Worm (Caenorhabditis elegans): Measurements from ENCODE around the gene btb-14.

btb-14 gene

DNA sequence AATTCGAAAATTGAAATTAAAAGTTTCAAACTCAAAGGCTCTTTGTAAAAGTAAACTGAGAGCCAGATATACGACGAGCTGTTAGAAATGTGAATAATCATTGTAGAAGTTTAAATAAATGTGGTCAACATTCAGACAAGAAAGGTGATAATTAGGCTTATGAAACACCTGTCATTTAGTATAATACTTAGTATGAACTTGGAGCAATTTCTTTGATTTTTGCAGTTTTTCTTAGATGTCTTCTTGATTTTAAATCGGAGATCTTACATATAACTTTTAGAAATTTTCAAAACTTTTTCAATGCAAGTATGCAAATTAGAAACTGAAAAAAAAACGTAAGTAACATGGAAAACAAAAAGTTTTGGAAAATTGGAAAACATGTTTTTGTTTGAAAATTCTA is 23.1 kb downstream of the btb-14 start, which contains the start of gene sre-30:
Gene sre-30, minus strand, starts transcription at position 101 of the 400 bp plus-strand sequence.
- TF ChIP-seq ceh-36 (tag; optimal IDR thresholded peaks at IDR 0.05) (no peak), B0310.2 (tag; optimal IDR thresholded peaks at IDR 0.05) (no peak), tbx-11 (GFP tag; IDR thresholded peaks at IDR 0.05) (no peak), F13C5.2 (tag; optimal IDR thresholded peaks at IDR 0.05) (no peak), ets-7 (tag; optimal IDR thresholded peaks at IDR 0.05) (no peak), tbx-37 (GFP tag; conservative IDR thresholded peaks at IDR 0.05) (no peak), scrt-1 (GFP tag; IDR thresholded peaks at IDR 0.05) (no peak), aly-1 (tag; optimal IDR thresholded peaks at IDR 0.05) (no peak), tra-4 (tag; optimal IDR thresholded peaks at IDR 0.05) (no peak)

DNA sequence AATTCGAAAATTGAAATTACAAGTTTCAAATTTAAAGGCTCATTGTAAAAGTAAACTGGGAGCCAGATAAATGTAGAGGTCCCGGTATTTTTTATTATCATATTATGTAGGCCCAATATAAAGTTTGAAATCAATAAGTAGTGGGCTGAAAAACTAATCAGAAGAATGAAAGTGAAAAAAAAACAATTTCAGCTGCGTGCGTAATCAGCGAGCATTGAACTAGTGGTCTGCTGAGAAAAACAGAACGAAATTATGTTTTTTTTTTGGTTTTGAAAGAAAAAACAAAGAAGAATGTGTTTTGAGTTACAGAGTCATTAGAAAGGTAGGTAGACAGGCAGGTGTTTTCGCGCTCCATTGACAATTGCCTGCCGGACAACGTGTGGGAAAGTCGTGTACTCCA is 25.5 kb downstream of the btb-14 start, which contains the start of gene sre-31:
Gene sre-31, minus strand, starts transcription at position 101 of the 400 bp plus-strand sequence.
- TF ChIP-seq pes-1 (GFP tag; IDR thresholded peaks at IDR 0.05) = no peak
- no peak for TF ChIP-seq ceh-36 (tag; optimal IDR thresholded peaks at IDR 0.05)
- no peak for TF ChIP-seq tbx-37 (GFP tag; conservative IDR thresholded peaks at IDR 0.05)
- TF ChIP-seq hmbx-1 (tag; optimal IDR thresholded peaks at IDR 0.05) = no peak
- TF ChIP-seq tbx-11 (GFP tag; IDR thresholded peaks at IDR 0.05) = no peak
- no peak for TF ChIP-seq hmg-4 (GFP tag; optimal IDR thresholded peaks at IDR 0.05)
- no peak for TF ChIP-seq ceh-13 (GFP tag; optimal IDR thresholded peaks at IDR 0.05)
- no peak for TF ChIP-seq ama-1 (optimal IDR thresholded peaks at IDR 0.05)

DNA sequence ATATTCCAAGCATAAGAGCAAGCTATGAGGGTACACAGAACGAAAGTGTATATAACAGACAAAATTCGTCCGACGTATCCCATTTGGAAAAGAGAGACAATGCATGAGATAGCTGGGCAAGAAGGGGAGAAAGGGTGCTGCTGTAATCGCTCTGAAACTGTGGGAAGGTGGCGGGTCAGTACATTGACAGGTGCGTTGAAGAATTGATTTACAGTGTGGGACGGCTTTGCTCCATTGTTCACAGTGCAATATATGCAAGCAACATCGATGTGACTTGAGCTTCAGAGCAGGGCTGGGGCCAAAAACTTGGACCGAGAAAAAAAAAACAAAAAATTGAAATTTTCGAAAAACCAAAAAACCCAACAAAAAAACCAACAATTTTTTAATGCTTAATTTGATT is 26.8 kb downstream of the btb-14 start, which contains the start of gene F57G9.3:
Gene F57G9.3, minus strand, starts transcription at position 101 of the 400 bp plus-strand sequence.
- TF ChIP-seq flt-1 (GFP tag; IDR thresholded peaks at IDR 0.05) (no peak), scrt-1 (GFP tag; IDR thresholded peaks at IDR 0.05) (no peak), aly-1 (tag; optimal IDR thresholded peaks at IDR 0.05) (no peak), ceh-13 (GFP tag; optimal IDR thresholded peaks at IDR 0.05) (no peak), pes-1 (GFP tag; IDR thresholded peaks at IDR 0.05) (no peak), ama-1 (optimal IDR thresholded peaks at IDR 0.05) (no peak), hmbx-1 (tag; optimal IDR thresholded peaks at IDR 0.05) (no peak), hmg-4 (GFP tag; optimal IDR thresholded peaks at IDR 0.05) (no peak), B0310.2 (tag; optimal IDR thresholded peaks at IDR 0.05) (no peak), hnd-1 (tag; optimal IDR thresholded peaks at IDR 0.05) (no peak), ets-7 (tag; optimal IDR thresholded peaks at IDR 0.05) (no peak), F13C5.2 (tag; optimal IDR thresholded peaks at IDR 0.05) (no peak), ceh-36 (tag; optimal IDR thresholded peaks at IDR 0.05) (no peak), tbx-37 (GFP tag; conservative IDR thresholded peaks at IDR 0.05) (no peak), sea-1 (GFP tag; conservative IDR thresholded peaks at IDR 0.05) (no peak), tbx-11 (GFP tag; IDR thresholded peaks at IDR 0.05) (no peak), tra-4 (tag; optimal IDR thresholded peaks at IDR 0.05) (no peak)

DNA sequence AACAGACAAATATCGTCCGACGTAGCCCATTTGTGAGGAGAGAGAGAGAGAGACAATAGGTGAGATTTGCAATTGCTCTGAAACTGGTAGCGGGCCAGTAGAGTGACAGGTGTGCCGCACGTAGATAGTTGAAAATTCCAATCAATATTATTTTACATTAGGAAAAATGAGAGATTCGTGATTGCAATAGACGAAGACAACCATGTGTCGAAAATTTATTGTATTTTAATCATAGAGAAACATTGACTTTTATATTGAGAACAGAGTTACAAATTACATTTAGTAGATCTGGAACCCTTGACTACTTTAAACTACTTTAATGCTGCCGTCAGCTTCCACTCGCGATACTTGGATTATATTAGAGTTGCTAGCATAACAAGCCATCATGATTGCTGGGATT is 29.2 kb downstream of the btb-14 start, which contains the start of gene Y57A10C.1:
Gene Y57A10C.1, minus strand, starts transcription at position 101 of the 400 bp plus-strand sequence.
- TF ChIP-seq hmbx-1 (tag; optimal IDR thresholded peaks at IDR 0.05) = no peak
- TF ChIP-seq ets-7 (tag; optimal IDR thresholded peaks at IDR 0.05) = no peak
- no peak for TF ChIP-seq hnd-1 (tag; optimal IDR thresholded peaks at IDR 0.05)
- no peak for TF ChIP-seq ama-1 (optimal IDR thresholded peaks at IDR 0.05)
- TF ChIP-seq sea-1 (GFP tag; conservative IDR thresholded peaks at IDR 0.05) = no peak
- no peak for TF ChIP-seq pes-1 (GFP tag; IDR thresholded peaks at IDR 0.05)
- no peak for TF ChIP-seq aly-1 (tag; optimal IDR thresholded peaks at IDR 0.05)
- no peak for TF ChIP-seq hmg-4 (GFP tag; optimal IDR thresholded peaks at IDR 0.05)
- TF ChIP-seq tbx-11 (GFP tag; IDR thresholded peaks at IDR 0.05) = no peak
- TF ChIP-seq tbx-37 (GFP tag; conservative IDR thresholded peaks at IDR 0.05) = no peak
- no peak for TF ChIP-seq flt-1 (GFP tag; IDR thresholded peaks at IDR 0.05)
- TF ChIP-seq B0310.2 (tag; optimal IDR thresholded peaks at IDR 0.05) = no peak
- no peak for TF ChIP-seq ceh-13 (GFP tag; optimal IDR thresholded peaks at IDR 0.05)
- no peak for TF ChIP-seq F13C5.2 (tag; optimal IDR thresholded peaks at IDR 0.05)
- TF ChIP-seq ceh-36 (tag; optimal IDR thresholded peaks at IDR 0.05) = no peak
- TF ChIP-seq tra-4 (tag; optimal IDR thresholded peaks at IDR 0.05) = no peak
- no peak for TF ChIP-seq scrt-1 (GFP tag; IDR thresholded peaks at IDR 0.05)

DNA sequence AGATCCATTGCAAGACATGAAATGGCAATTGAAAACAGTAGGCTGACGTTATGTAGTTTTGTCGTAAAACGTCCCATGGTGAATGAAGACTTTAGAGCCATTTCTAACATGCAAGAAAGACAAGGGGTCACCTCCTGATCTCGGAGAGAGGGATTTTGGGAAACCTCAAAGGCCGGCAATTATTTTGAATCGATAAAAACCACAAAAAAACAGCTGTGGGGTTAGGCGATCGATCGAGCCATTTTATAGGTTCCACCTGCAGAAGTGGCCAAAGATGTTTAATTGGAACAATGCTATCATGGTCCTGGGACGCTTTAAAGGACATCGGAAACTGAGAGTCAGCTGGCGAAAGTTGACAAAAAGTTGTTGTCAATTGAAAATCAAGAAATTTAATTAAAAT is 31.5 kb downstream of the btb-14 start, which contains the start of gene Y57A10C.11:
Gene Y57A10C.11, minus strand, starts transcription at position 101 of the 400 bp plus-strand sequence.
- TF ChIP-seq hmg-4 (GFP tag; optimal IDR thresholded peaks at IDR 0.05) (no peak), tbx-37 (GFP tag; conservative IDR thresholded peaks at IDR 0.05) (no peak), hnd-1 (tag; optimal IDR thresholded peaks at IDR 0.05) (no peak), ceh-13 (GFP tag; optimal IDR thresholded peaks at IDR 0.05) (no peak), ama-1 (optimal IDR thresholded peaks at IDR 0.05) (no peak), flt-1 (GFP tag; IDR thresholded peaks at IDR 0.05) (no peak), ets-7 (tag; optimal IDR thresholded peaks at IDR 0.05) (no peak), ceh-36 (tag; optimal IDR thresholded peaks at IDR 0.05) (no peak), tra-4 (tag; optimal IDR thresholded peaks at IDR 0.05) (no peak), hmbx-1 (tag; optimal IDR thresholded peaks at IDR 0.05) (no peak), scrt-1 (GFP tag; IDR thresholded peaks at IDR 0.05) (no peak), B0310.2 (tag; optimal IDR thresholded peaks at IDR 0.05) (no peak), aly-1 (tag; optimal IDR thresholded peaks at IDR 0.05) (no peak), pes-1 (GFP tag; IDR thresholded peaks at IDR 0.05) (no peak), tbx-11 (GFP tag; IDR thresholded peaks at IDR 0.05) (no peak), sea-1 (GFP tag; conservative IDR thresholded peaks at IDR 0.05) (no peak)

DNA sequence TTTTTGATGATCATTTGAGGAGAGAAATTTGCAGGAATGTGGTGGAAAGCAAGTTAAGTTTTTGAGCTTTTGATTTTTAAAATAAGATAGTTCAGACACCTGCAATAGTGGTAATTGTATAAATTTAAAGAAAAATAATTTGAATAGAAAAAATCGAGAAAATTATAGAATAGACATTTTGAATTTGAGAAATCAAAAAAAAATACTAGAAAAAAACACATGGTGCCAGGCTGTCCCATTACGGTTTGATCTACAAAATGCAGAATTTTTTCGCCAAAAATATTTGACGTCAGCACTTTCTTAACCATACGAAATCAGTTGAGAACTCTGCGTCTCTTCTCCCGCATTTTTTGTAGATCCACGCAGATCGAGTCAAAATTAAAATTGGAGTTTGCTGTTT is 34.3 kb downstream of the btb-14 start, which contains the start of gene sre-27:
Gene sre-27, minus strand, starts transcription at position 101 of the 400 bp plus-strand sequence.
- TF ChIP-seq aly-1 (tag; optimal IDR thresholded peaks at IDR 0.05) (no peak), hmg-4 (GFP tag; optimal IDR thresholded peaks at IDR 0.05) (no peak), F13C5.2 (tag; optimal IDR thresholded peaks at IDR 0.05) (no peak), tra-4 (tag; optimal IDR thresholded peaks at IDR 0.05) (no peak), hnd-1 (tag; optimal IDR thresholded peaks at IDR 0.05) (no peak), hmbx-1 (tag; optimal IDR thresholded peaks at IDR 0.05) (no peak), sea-1 (GFP tag; conservative IDR thresholded peaks at IDR 0.05) (no peak), ceh-13 (GFP tag; optimal IDR thresholded peaks at IDR 0.05) (no peak), B0310.2 (tag; optimal IDR thresholded peaks at IDR 0.05) (no peak), ama-1 (optimal IDR thresholded peaks at IDR 0.05) (no peak), scrt-1 (GFP tag; IDR thresholded peaks at IDR 0.05) (no peak)

DNA sequence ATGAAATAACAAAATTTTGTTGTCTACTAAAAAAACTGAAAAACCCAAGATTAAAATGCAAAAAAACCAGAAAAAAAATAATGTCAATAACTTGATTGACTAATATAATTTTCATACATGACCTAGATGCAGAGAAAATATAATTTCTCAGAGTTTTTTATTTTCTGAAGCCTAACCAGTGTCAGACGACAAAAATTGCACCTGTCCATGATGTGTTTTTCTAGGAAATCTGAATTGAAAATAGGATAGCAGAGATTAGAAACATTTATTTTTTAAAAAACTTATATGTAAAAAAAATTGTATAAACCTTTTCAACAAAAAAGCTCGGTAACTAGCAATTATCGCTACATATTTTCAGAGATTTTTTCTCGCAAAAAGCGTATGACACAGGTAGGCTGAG is 34.7 kb downstream of the btb-14 start:
- TF ChIP-seq B0310.2 (tag; optimal IDR thresholded peaks at IDR 0.05) (no peak), ama-1 (optimal IDR thresholded peaks at IDR 0.05) (no peak), tra-4 (tag; optimal IDR thresholded peaks at IDR 0.05) (no peak)

All from whole organism, early embryonic.